Fruit fly (Drosophila melanogaster): ENCODE results near the gene sosie.

- TF ChIP-seq Dll (optimal IDR thresholded peaks at IDR 0.05) (no peak), CG8478 (optimal IDR thresholded peaks at IDR 0.05) (no peak), usp (GFP tag; optimal IDR thresholded peaks at IDR 0.05) (no peak)
Observed at dm6 chr3R:24805048-24805447, 28.7 kb upstream of the sosie start, which contains the start of gene polybromo.

Data from whole organism.